Worm (Caenorhabditis elegans) whole organism, L2 larva: ENCODE measurements around the gene polk-1.

Source experiments
- C34F6.9 ChIP-seq: fragments of 150-350 bp; optimal IDR thresholded peaks from 2 replicates; lab custom pipeline; 2014; ENCODE audit warnings: missing biosample characterization, missing genetic modification characterization
- F13H6.1 ChIP-seq: sonication (generic microtip); optimal IDR thresholded peaks from 2 replicates; lab custom pipeline; 2016; ENCODE audit warnings: missing genetic modification characterization, missing compliant biosample characterization
- ZK546.5 ChIP-seq: sonication (generic microtip); optimal IDR thresholded peaks from 2 replicates; lab custom pipeline; 2017; ENCODE audit warnings: missing biosample characterization, missing genetic modification characterization
- alr-1 ChIP-seq: fragments of 150-350 bp; optimal IDR thresholded peaks from 2 replicates; lab custom pipeline; 2014; ENCODE audit warnings: missing biosample characterization, missing genetic modification characterization
- aly-2 ChIP-seq: fragments of 150-350 bp; optimal IDR thresholded peaks from 2 replicates; lab custom pipeline; 2014; ENCODE audit warnings: missing biosample characterization, missing genetic modification characterization
- ama-1 ChIP-seq: fragments of 150-350 bp; optimal IDR thresholded peaks from 2 replicates; lab custom pipeline; 2018; ENCODE audit warnings: inconsistent platforms
- blmp-1 ChIP-seq: sonication (generic microtip); optimal IDR thresholded peaks from 2 replicates; lab custom pipeline; 2017; ENCODE audit warnings: missing genetic modification characterization, mild to moderate bottlenecking, missing compliant biosample characterization, antibody characterized with exemption, moderate library complexity; ENCODE audit not compliant: insufficient read depth
- ceh-82 ChIP-seq: fragments of 150-350 bp; optimal IDR thresholded peaks from 2 replicates; lab custom pipeline; 2014; ENCODE audit warnings: missing biosample characterization, missing genetic modification characterization
- crh-2 ChIP-seq: sonication (generic microtip); optimal IDR thresholded peaks from 2 replicates; lab custom pipeline; 2017; ENCODE audit warnings: missing biosample characterization, missing genetic modification characterization
- dmd-4 ChIP-seq: sonication (generic microtip); optimal IDR thresholded peaks from 2 replicates; lab custom pipeline; 2017; ENCODE audit warnings: missing biosample characterization, missing genetic modification characterization
- egl-27 ChIP-seq: sonication (generic microtip); optimal IDR thresholded peaks from 3 replicates; lab custom pipeline; 2017; ENCODE audit warnings: missing biosample characterization, missing genetic modification reagents, missing genetic modification characterization
- elt-3 ChIP-seq: sonication (generic microtip); optimal IDR thresholded peaks from 2 replicates; lab custom pipeline; 2017; ENCODE audit warnings: missing biosample characterization, missing genetic modification characterization
- lin-13 ChIP-seq: fragments of 150-350 bp; optimal IDR thresholded peaks from 2 replicates; lab custom pipeline; 2014; ENCODE audit warnings: missing biosample characterization, missing genetic modification reagents, missing genetic modification characterization
- lin-39 ChIP-seq: fragments of 150-350 bp; optimal IDR thresholded peaks from 2 replicates; lab custom pipeline; 2014; ENCODE audit warnings: missing biosample characterization, missing genetic modification reagents, missing genetic modification characterization
- lsy-2 ChIP-seq, 2 experiments: fragments of 150-350 bp in 1 of 2; sonication (generic microtip) in 1 of 2; optimal IDR thresholded peaks; 2 replicates each; lab custom pipeline; 2014 to 2017; ENCODE audit warnings: missing biosample characterization in 2 of 2, missing genetic modification characterization in 2 of 2
- mab-5 ChIP-seq: fragments of 150-350 bp; optimal IDR thresholded peaks from 2 replicates; lab custom pipeline; 2014; ENCODE audit warnings: missing biosample characterization, missing genetic modification characterization
- mbf-1 ChIP-seq: sonication (generic microtip); optimal IDR thresholded peaks from 2 replicates; lab custom pipeline; 2017; ENCODE audit warnings: missing biosample characterization, missing genetic modification characterization
- mdl-1 ChIP-seq, 2 experiments: fragments of 150-350 bp in 1 of 2; sonication (generic microtip) in 1 of 2; optimal IDR thresholded peaks; 2 replicates each; lab custom pipeline; 2017; ENCODE audit warnings: missing biosample characterization in 2 of 2, missing genetic modification characterization in 2 of 2
- nhr-10 ChIP-seq: sonication (generic microtip); optimal IDR thresholded peaks from 2 replicates; lab custom pipeline; 2017; ENCODE audit warnings: missing biosample characterization, missing genetic modification characterization
- nhr-12 ChIP-seq: fragments of 150-350 bp; optimal IDR thresholded peaks from 2 replicates; lab custom pipeline; 2014; ENCODE audit warnings: missing biosample characterization, missing genetic modification characterization
- nhr-129 ChIP-seq: fragments of 150-350 bp; optimal IDR thresholded peaks from 2 replicates; lab custom pipeline; 2014; ENCODE audit warnings: missing biosample characterization, missing genetic modification characterization
- nhr-237 ChIP-seq: fragments of 150-350 bp; optimal IDR thresholded peaks from 2 replicates; lab custom pipeline; 2014; ENCODE audit warnings: missing biosample characterization, missing genetic modification characterization
- nhr-25 ChIP-seq: fragments of 150-350 bp; sonication (generic microtip); optimal IDR thresholded peaks from 3 replicates; lab custom pipeline; 2014; ENCODE audit warnings: missing biosample characterization, missing genetic modification characterization
- nhr-6 ChIP-seq: fragments of 150-350 bp; optimal IDR thresholded peaks from 2 replicates; lab custom pipeline; 2014; ENCODE audit warnings: missing biosample characterization, missing genetic modification characterization
- nhr-77 ChIP-seq: fragments of 150-350 bp; optimal IDR thresholded peaks from 2 replicates; lab custom pipeline; 2014; ENCODE audit warnings: missing biosample characterization, missing genetic modification characterization
- sma-3 ChIP-seq: sonication (generic microtip); optimal IDR thresholded peaks from 2 replicates; lab custom pipeline; 2016; ENCODE audit warnings: missing genetic modification reagents, missing genetic modification characterization, missing compliant biosample characterization
- sma-9 ChIP-seq, 2 experiments: fragments of 150-350 bp in 1 of 2; sonication (generic microtip) in 1 of 2; optimal IDR thresholded peaks; 2 replicates each; lab custom pipeline; 2014 to 2016; ENCODE audit warnings: missing genetic modification characterization in 2 of 2, mild to moderate bottlenecking in 1 of 2, missing biosample characterization in 1 of 2, missing compliant biosample characterization in 1 of 2, missing genetic modification reagents in 1 of 2, moderate library complexity in 1 of 2
- unc-55 ChIP-seq: fragments of 150-350 bp; sonication (generic microtip); optimal IDR thresholded peaks from 3 replicates; lab custom pipeline; 2014; ENCODE audit warnings: missing biosample characterization, missing genetic modification reagents, missing genetic modification characterization
- ztf-1 ChIP-seq: fragments of 200-800 bp; sonication (Bioruptor generic); conservative IDR thresholded peaks from 2 replicates; pipeline ENCODE4 v1.3.6; 2022; ENCODE audit warnings: missing genetic modification characterization, missing compliant biosample characterization
- ztf-11 ChIP-seq: sonication (generic microtip); optimal IDR thresholded peaks from 2 replicates; lab custom pipeline; 2017; ENCODE audit warnings: missing biosample characterization, missing genetic modification characterization
- ztf-4 ChIP-seq: fragments of 150-350 bp; optimal IDR thresholded peaks from 2 replicates; lab custom pipeline; 2014; ENCODE audit warnings: missing biosample characterization, missing genetic modification characterization

The polk-1 gene

DNA sequence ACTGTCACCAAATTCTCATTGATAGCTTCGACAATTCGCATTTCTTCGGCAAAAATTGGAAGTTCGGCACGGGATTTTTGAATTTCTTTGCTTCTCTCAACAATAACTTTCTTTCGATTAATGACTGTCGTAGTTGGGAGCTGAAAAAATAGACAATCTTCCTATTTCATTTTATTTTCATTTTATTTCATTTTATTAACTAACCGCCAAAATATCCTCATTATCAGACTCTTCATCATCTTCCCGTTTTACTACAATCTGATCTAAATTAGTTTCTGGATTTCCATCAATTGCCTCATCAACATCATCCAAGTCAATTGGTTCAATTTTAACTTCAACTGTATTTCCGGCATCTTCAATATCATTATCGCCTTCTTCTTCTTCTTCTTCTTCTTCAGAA, 14.8 kb downstream of the polk-1 start:
- TF ChIP-seq F13H6.1 (tag; lab: Kevin White, UChicago) = no peak
- TF ChIP-seq sma-9 (GFP tag; optimal IDR thresholded peaks at IDR 0.05; lab: Kevin White, UChicago) = no peak
- no peak for TF ChIP-seq sma-9 (tag; optimal IDR thresholded peaks at IDR 0.05; lab: Kevin White, UChicago)
- no peak for TF ChIP-seq dmd-4
- no peak for TF ChIP-seq mdl-1 (tag; optimal IDR thresholded peaks at IDR 0.05; lab: Kevin White, UChicago)
- no peak for TF ChIP-seq lsy-2 (tag; optimal IDR thresholded peaks at IDR 0.05; lab: Kevin White, UChicago)
- TF ChIP-seq nhr-129 (tag; lab: Kevin White, UChicago) = no peak
- TF ChIP-seq, all 48 proteins: peak for 0

DNA sequence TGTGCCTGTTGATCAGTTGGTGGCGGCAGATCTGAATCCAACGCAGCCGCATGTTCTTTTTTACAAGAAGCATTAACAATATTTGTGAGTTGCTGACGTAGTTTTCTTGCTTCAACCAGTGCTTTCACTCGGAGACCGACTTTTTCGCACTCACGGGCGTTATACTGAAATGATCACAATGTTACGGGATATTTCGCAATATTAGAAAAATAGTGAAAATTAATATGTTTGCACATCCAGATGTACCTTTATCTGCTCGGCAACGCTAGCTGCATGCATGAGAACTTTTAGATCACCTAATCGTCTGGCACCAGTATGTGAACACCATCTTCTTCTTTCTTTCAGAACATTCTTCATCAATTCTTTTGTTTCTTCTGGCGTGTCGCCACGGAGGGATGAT, 17.1 kb downstream of the polk-1 start:
- TF ChIP-seq ama-1 (lab: Kevin White, UChicago) (no peak), elt-3 (tag; lab: Kevin White, UChicago) (no peak), nhr-25 (tag; lab: Kevin White, UChicago) (no peak), ztf-11 (tag; lab: Kevin White, UChicago) (no peak), lin-39 (tag; lab: Kevin White, UChicago) (no peak), mdl-1 (tag; optimal IDR thresholded peaks at IDR 0.05; lab: Kevin White, UChicago) (no peak), blmp-1 (tag; lab: Kevin White, UChicago) (no peak), nhr-237 (no peak), mab-5 (tag; lab: Kevin White, UChicago) (no peak), unc-55 (no peak), nhr-10 (tag; lab: Kevin White, UChicago) (no peak), crh-2 (tag; lab: Kevin White, UChicago) (no peak), aly-2 (no peak), nhr-77 (tag; lab: Kevin White, UChicago) (no peak), lsy-2 (tag; optimal IDR thresholded peaks at IDR 0.05; lab: Kevin White, UChicago) (no peak)

ce11 chrIII:8609683-8610082, 18.7 kb downstream of the polk-1 start, which contains the start of gene C06E1.9:
C06E1.9 (minus strand) TSS chrIII:8609783.
- TF ChIP-seq C34F6.9 (tag; lab: Kevin White, UChicago) (no peak), mab-5 (tag; lab: Kevin White, UChicago) (no peak), egl-27 (no peak)

ce11 chrIII:8605532-8605931, 22.9 kb downstream of the polk-1 start, which contains the start of gene C06E1.1:
C06E1.1 (plus strand) TSS chrIII:8605832.
- TF ChIP-seq ztf-1 (GFP tag; lab: Robert Waterston, UW) (no peak), lin-13 (GFP tag; lab: Kevin White, UChicago) (no peak), ZK546.5 (tag; lab: Kevin White, UChicago) (no peak), ceh-82 (no peak), lsy-2 (tag; optimal IDR thresholded peaks at IDR 0.05; lab: Kevin White, UChicago) (no peak), ztf-11 (tag; lab: Kevin White, UChicago) (no peak), C34F6.9 (tag; lab: Kevin White, UChicago) (no peak), F13H6.1 (tag; lab: Kevin White, UChicago) (no peak), ama-1 (lab: Kevin White, UChicago) (no peak), ztf-4 (no peak)

ce11 chrIII:8602148-8602547, 26.2 kb downstream of the polk-1 start:
- TF ChIP-seq ztf-1 (GFP tag; lab: Robert Waterston, UW) (no peak), lsy-2 (tag; optimal IDR thresholded peaks at IDR 0.05; lab: Kevin White, UChicago) (no peak), sma-3 (GFP tag; lab: Kevin White, UChicago) (no peak), nhr-129 (tag; lab: Kevin White, UChicago) (no peak), ama-1 (lab: Kevin White, UChicago) (no peak), elt-3 (tag; lab: Kevin White, UChicago) (no peak), sma-9 (GFP tag; optimal IDR thresholded peaks at IDR 0.05; lab: Kevin White, UChicago) (no peak), sma-9 (tag; optimal IDR thresholded peaks at IDR 0.05; lab: Kevin White, UChicago) (no peak), lin-39 (tag; lab: Kevin White, UChicago) (no peak), lin-13 (GFP tag; lab: Kevin White, UChicago) (no peak), nhr-6 (tag; lab: Kevin White, UChicago) (no peak), alr-1 (tag; lab: Kevin White, UChicago) (no peak), nhr-12 (no peak), mbf-1 (tag; lab: Kevin White, UChicago) (no peak), nhr-237 (no peak)
